Fruit fly (Drosophila melanogaster) whole organism, embryonic: ENCODE measurements around the gene Mlp84B.

Experiments used
- Aef1 ChIP-seq: fragments of 200-800 bp; sonication (Bioruptor generic); IDR thresholded peaks from 3 replicates; pipeline ENCODE4 v1.3.6; 2022; ENCODE audit warnings: missing biosample characterization, missing genetic modification characterization
- Bdp1 ChIP-seq: fragments of 200-800 bp; sonication (Bioruptor generic); optimal IDR thresholded peaks from 3 replicates; lab custom pipeline; 2016; ENCODE audit warnings: missing biosample characterization, missing genetic modification characterization
- CG12155 ChIP-seq: fragments of 200-800 bp; sonication (Bioruptor generic); optimal IDR thresholded peaks from 3 replicates; lab custom pipeline; 2016; ENCODE audit warnings: missing biosample characterization, missing genetic modification characterization
- CG12769 ChIP-seq: fragments of 200-800 bp; sonication (Bioruptor generic); optimal IDR thresholded peaks from 2 replicates; lab custom pipeline; 2019; ENCODE audit warnings: missing biosample characterization, mild to moderate bottlenecking, missing genetic modification characterization, moderate library complexity
- CG13123 ChIP-seq: fragments of 200-800 bp; sonication (Bioruptor generic); optimal IDR thresholded peaks from 2 replicates; lab custom pipeline; 2016; ENCODE audit warnings: missing biosample characterization, missing genetic modification characterization
- CG13287 ChIP-seq: fragments of 200-800 bp; sonication (Bioruptor generic); IDR thresholded peaks from 2 replicates; pipeline ENCODE4 v1.3.6; 2022; ENCODE audit warnings: missing biosample characterization, missing genetic modification characterization; ENCODE audit not compliant: partially characterized antibody
- CG14710 ChIP-seq: fragments of 200-800 bp; sonication (Bioruptor generic); optimal IDR thresholded peaks from 3 replicates; lab custom pipeline; 2019; ENCODE audit warnings: missing biosample characterization, mild to moderate bottlenecking, missing genetic modification characterization, moderate library complexity
- CG14860 ChIP-seq: fragments of 200-800 bp; sonication (Bioruptor generic); IDR thresholded peaks from 3 replicates; pipeline ENCODE4 v1.3.6; 2022; ENCODE audit warnings: missing biosample characterization, missing genetic modification characterization; ENCODE audit not compliant: partially characterized antibody
- CG15269 ChIP-seq: fragments of 200-800 bp; sonication (Bioruptor generic); optimal IDR thresholded peaks from 2 replicates; lab custom pipeline; 2018; ENCODE audit warnings: missing biosample characterization, mild to moderate bottlenecking, missing genetic modification characterization, moderate library complexity
- CG15601 ChIP-seq: fragments of 200-800 bp; sonication (Bioruptor generic); optimal IDR thresholded peaks from 3 replicates; lab custom pipeline; 2019; ENCODE audit warnings: missing biosample characterization, mild to moderate bottlenecking, missing genetic modification characterization, moderate library complexity
- CG16815 ChIP-seq: fragments of 200-800 bp; sonication (Bioruptor generic); optimal IDR thresholded peaks from 3 replicates; lab custom pipeline; 2017; ENCODE audit warnings: missing biosample characterization, mild to moderate bottlenecking, missing genetic modification characterization
- CG17568 ChIP-seq: fragments of 200-800 bp; sonication (Bioruptor generic); optimal IDR thresholded peaks from 2 replicates; lab custom pipeline; 2018; ENCODE audit warnings: missing biosample characterization, mild to moderate bottlenecking, missing genetic modification characterization, moderate library complexity
- CG2712 ChIP-seq: fragments of 200-800 bp; optimal IDR thresholded peaks from 3 replicates; lab custom pipeline; 2019; ENCODE audit warnings: missing biosample characterization, mild to moderate bottlenecking, missing genetic modification characterization, moderate library complexity
- CG3726 ChIP-seq: fragments of 200-800 bp; sonication (Bioruptor generic); IDR thresholded peaks from 3 replicates; pipeline ENCODE4, ENCODE4 v1.3.6; 2022; ENCODE audit warnings: missing biosample characterization, missing genetic modification characterization
- CG42726 ChIP-seq: fragments of 200-800 bp; sonication (Bioruptor generic); IDR thresholded peaks from 2 replicates; pipeline ENCODE4 v1.3.6; 2022; ENCODE audit warnings: missing biosample characterization, missing genetic modification characterization; ENCODE audit not compliant: partially characterized antibody
- CG6272 ChIP-seq: fragments of 200-800 bp; sonication (Bioruptor generic); IDR thresholded peaks from 2 replicates; pipeline ENCODE4 v1.3.6; 2022; ENCODE audit warnings: missing biosample characterization, missing genetic modification characterization
- CG6791 ChIP-seq: fragments of 200-800 bp; sonication (Bioruptor generic); IDR thresholded peaks from 3 replicates; pipeline ENCODE4 v1.3.6; 2022; ENCODE audit warnings: missing biosample characterization, missing genetic modification characterization; ENCODE audit not compliant: partially characterized antibody
- CG9437 ChIP-seq: fragments of 200-800 bp; sonication (Bioruptor generic); optimal IDR thresholded peaks from 2 replicates; lab custom pipeline; 2018; ENCODE audit warnings: missing biosample characterization, mild to moderate bottlenecking, missing genetic modification characterization
- Dll ChIP-seq: fragments of 200-800 bp; sonication (Bioruptor generic); IDR thresholded peaks from 4 replicates; pipeline ENCODE4 v1.3.6; 2022; ENCODE audit warnings: missing biosample characterization, missing genetic modification characterization; ENCODE audit not compliant: partially characterized antibody
- Dp ChIP-seq: fragments of 200-800 bp; sonication (Bioruptor generic); optimal IDR thresholded peaks from 2 replicates; lab custom pipeline; 2018; ENCODE audit warnings: missing biosample characterization, mild to moderate bottlenecking, missing genetic modification characterization, moderate library complexity
- Gug ChIP-seq: fragments of 200-800 bp; sonication (Bioruptor generic); IDR thresholded peaks from 4 replicates; pipeline ENCODE4 v1.3.6; 2022; ENCODE audit warnings: missing biosample characterization, missing genetic modification characterization
- HLH3B ChIP-seq: fragments of 200-800 bp; sonication (Bioruptor generic); IDR thresholded peaks from 2 replicates; pipeline ENCODE4 v1.3.6; 2022; ENCODE audit warnings: missing biosample characterization, missing genetic modification characterization
- MTF-1 ChIP-seq: fragments of 200-800 bp; sonication (Bioruptor generic); optimal IDR thresholded peaks from 2 replicates; lab custom pipeline; 2018; ENCODE audit warnings: missing biosample characterization, mild to moderate bottlenecking, missing genetic modification characterization, borderline replicate concordance
- Myb ChIP-seq: fragments of 200-800 bp; sonication (Bioruptor generic); optimal IDR thresholded peaks from 2 replicates; lab custom pipeline; 2016; ENCODE audit warnings: missing biosample characterization, missing genetic modification characterization
- Nf-YC ChIP-seq: fragments of 200-800 bp; optimal IDR thresholded peaks from 3 replicates; lab custom pipeline; 2019; ENCODE audit warnings: missing biosample characterization, mild to moderate bottlenecking, missing genetic modification characterization, moderate library complexity
- Scr ChIP-seq: fragments of 200-800 bp; sonication (Bioruptor generic); IDR thresholded peaks from 2 replicates; pipeline ENCODE4 v1.3.6; 2022; ENCODE audit warnings: missing biosample characterization, missing genetic modification characterization; ENCODE audit not compliant: partially characterized antibody
- Ssrp ChIP-seq: fragments of 200-800 bp; sonication (Bioruptor generic); optimal IDR thresholded peaks from 2 replicates; lab custom pipeline; 2018; ENCODE audit warnings: missing biosample characterization, mild to moderate bottlenecking, missing genetic modification characterization, moderate library complexity
- Stat92E ChIP-seq, 3 experiments: fragments of >200 bp in 2 of 3; fragments of 200-800 bp in 1 of 3; sonication (Bioruptor generic) in 1 of 3; optimal IDR thresholded peaks; 2 replicates each; lab custom pipeline; 2017 to 2019; ENCODE audit warnings: missing biosample characterization in 3 of 3, missing genetic modification characterization in 3 of 3, mild to moderate bottlenecking in 1 of 3, moderate library complexity in 1 of 3
- YL-1 ChIP-seq: fragments of 200-800 bp; sonication (Bioruptor generic); optimal IDR thresholded peaks from 3 replicates; lab custom pipeline; 2017; ENCODE audit warnings: missing biosample characterization, mild to moderate bottlenecking, missing genetic modification characterization
- amos ChIP-seq: fragments of 200-800 bp; sonication (Bioruptor generic); IDR thresholded peaks from 2 replicates; pipeline ENCODE4 v1.3.6; 2022; ENCODE audit warnings: missing biosample characterization, missing genetic modification characterization; ENCODE audit not compliant: partially characterized antibody
- ato ChIP-seq: fragments of 200-800 bp; sonication (Bioruptor generic); IDR thresholded peaks from 2 replicates; pipeline ENCODE4 v1.3.6; 2022; ENCODE audit warnings: missing biosample characterization, missing genetic modification characterization; ENCODE audit not compliant: partially characterized antibody
- ci ChIP-seq: fragments of 200-800 bp; sonication (Bioruptor generic); IDR thresholded peaks from 3 replicates; pipeline ENCODE4 v1.3.6; 2022; ENCODE audit warnings: missing biosample characterization, missing genetic modification characterization
- ems ChIP-seq: fragments of 200-800 bp; sonication (Bioruptor generic); optimal IDR thresholded peaks from 3 replicates; lab custom pipeline; 2016; ENCODE audit warnings: missing biosample characterization, missing genetic modification characterization
- fru ChIP-seq: fragments of >200 bp; optimal IDR thresholded peaks from 2 replicates; lab custom pipeline; 2017
- grn ChIP-seq: fragments of 200-800 bp; sonication (Bioruptor generic); optimal IDR thresholded peaks from 3 replicates; lab custom pipeline; 2017; ENCODE audit warnings: missing biosample characterization, missing genetic modification characterization
- hbn ChIP-seq: fragments of 200-800 bp; sonication (Bioruptor generic); IDR thresholded peaks from 2 replicates; pipeline ENCODE4 v1.3.6; 2022; ENCODE audit warnings: missing biosample characterization, missing genetic modification characterization; ENCODE audit not compliant: partially characterized antibody
- hkb ChIP-seq, 2 experiments: fragments of 200-800 bp in 1 of 2; fragments of >200 bp in 1 of 2; sonication (Bioruptor generic) in 1 of 2; IDR thresholded peaks in 1 of 2; optimal IDR thresholded peaks in 1 of 2; 2 replicates each; pipeline versions ENCODE4 v1.3.6 to Lab custom; 2017 to 2022; ENCODE audit warnings: missing biosample characterization in 1 of 2, missing genetic modification characterization in 1 of 2
- inv ChIP-seq: fragments of 200-800 bp; sonication (Bioruptor generic); IDR thresholded peaks from 2 replicates; pipeline ENCODE4 v1.3.6; 2022; ENCODE audit warnings: missing biosample characterization, missing genetic modification characterization; ENCODE audit not compliant: partially characterized antibody
- luna ChIP-seq: fragments of 200-800 bp; sonication (Bioruptor generic); optimal IDR thresholded peaks from 2 replicates; lab custom pipeline; 2016; ENCODE audit warnings: missing biosample characterization, missing genetic modification characterization
- mirr ChIP-seq: fragments of 200-800 bp; sonication (Bioruptor generic); optimal IDR thresholded peaks from 3 replicates; lab custom pipeline; 2018; ENCODE audit warnings: missing biosample characterization, mild to moderate bottlenecking, missing genetic modification characterization
- pho ChIP-seq: fragments of 200-800 bp; sonication (Bioruptor generic); optimal IDR thresholded peaks from 2 replicates; lab custom pipeline; 2016; ENCODE audit warnings: missing biosample characterization, missing genetic modification characterization
- pros ChIP-seq: fragments of 200-800 bp; sonication (Bioruptor generic); optimal IDR thresholded peaks from 3 replicates; lab custom pipeline; 2019; ENCODE audit warnings: missing biosample characterization, mild to moderate bottlenecking, missing genetic modification characterization, moderate library complexity
- sd ChIP-seq: fragments of 200-800 bp; sonication (Bioruptor generic); optimal IDR thresholded peaks from 3 replicates; lab custom pipeline; 2018; ENCODE audit warnings: missing biosample characterization, mild to moderate bottlenecking, missing genetic modification characterization, moderate library complexity
- sna ChIP-seq: fragments of 200-800 bp; sonication (Bioruptor generic); IDR thresholded peaks from 2 replicates; pipeline ENCODE4 v1.3.6; 2022; ENCODE audit warnings: missing biosample characterization, missing genetic modification characterization; ENCODE audit not compliant: partially characterized antibody
- tna ChIP-seq: fragments of 200-800 bp; sonication (Bioruptor generic); IDR thresholded peaks from 2 replicates; pipeline ENCODE4 v1.3.6; 2022; ENCODE audit warnings: missing biosample characterization, missing genetic modification characterization; ENCODE audit not compliant: partially characterized antibody
- unc-4 ChIP-seq: fragments of 200-800 bp; sonication (Bioruptor generic); IDR thresholded peaks from 2 replicates; pipeline ENCODE4 v1.3.6; 2022; ENCODE audit warnings: missing biosample characterization, missing genetic modification characterization; ENCODE audit not compliant: partially characterized antibody
- zf30C ChIP-seq: fragments of 200-800 bp; sonication (Bioruptor generic); optimal IDR thresholded peaks from 3 replicates; lab custom pipeline; 2018; ENCODE audit warnings: missing biosample characterization, mild to moderate bottlenecking, missing genetic modification characterization

Gene Mlp84B

DNA sequence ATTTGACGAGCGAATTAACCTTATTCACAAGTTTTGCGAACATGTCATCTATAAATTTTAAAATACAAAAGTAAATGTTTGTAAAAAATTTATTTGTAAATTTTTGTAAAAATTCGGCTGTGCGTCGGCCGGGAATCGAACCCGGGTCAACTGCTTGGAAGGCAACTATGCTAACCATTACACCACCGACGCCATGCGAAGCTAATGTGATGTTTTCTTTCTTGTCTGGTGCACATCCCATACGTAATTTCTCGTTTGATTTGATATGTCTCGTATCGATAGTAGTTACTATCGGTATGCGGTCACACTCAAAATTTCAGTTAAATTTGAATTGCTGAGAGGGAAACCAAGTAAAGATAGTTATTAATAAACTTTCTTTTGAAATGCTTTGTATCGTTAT lies 13.3 kb upstream of the Mlp84B start (continued):
- TF ChIP-seq Ssrp, result no peak
- TF ChIP-seq CG9437 (GFP tag; lab: Kevin White, UChicago), result peak; percentile 48
- peak; percentile 97 for TF ChIP-seq Myb
- TF ChIP-seq CG14710 (tag; lab: Kevin White, UChicago), result peak; percentile 17
- TF ChIP-seq CG3726 (GFP tag; lab: Robert Waterston, UW), result no peak
- TF ChIP-seq ci (GFP tag; lab: Robert Waterston, UW), result peak; percentile 55; the same call in 1 of the 3 replicates
- TF ChIP-seq luna (GFP tag; lab: Kevin White, UChicago), result no peak
- TF ChIP-seq CG17568 (GFP tag; lab: Kevin White, UChicago), result no peak
- TF ChIP-seq CG13287, result peak; percentile 96
- no peak for TF ChIP-seq sd (tag; lab: Kevin White, UChicago)
- TF ChIP-seq YL-1, result no peak
- TF ChIP-seq fru (lab: Kevin White, UChicago), result no peak
- no peak for TF ChIP-seq ems (GFP tag; lab: Kevin White, UChicago)
- peak in 1 of 3 experiments; percentile 63 for TF ChIP-seq Stat92E (GFP tag; optimal IDR thresholded peaks at IDR 0.05; lab: Kevin White, UChicago)
- TF ChIP-seq MTF-1 (GFP tag; lab: Kevin White, UChicago), result no peak
- TF ChIP-seq CG2712 (tag; lab: Kevin White, UChicago), result peak; percentile 32
- peak; percentile 76 for TF ChIP-seq inv
- no peak for TF ChIP-seq CG13123 (GFP tag; lab: Kevin White, UChicago)
- peak; percentile 92 for TF ChIP-seq hbn (GFP tag; lab: Robert Waterston, UW)
- peak; percentile 90 for TF ChIP-seq Scr (GFP tag; lab: Robert Waterston, UW)
- TF ChIP-seq Gug (GFP tag; lab: Robert Waterston, UW), result peak; percentile 41; the same call in 2 of the 4 replicates
- TF ChIP-seq pros, result no peak
- TF ChIP-seq Aef1 (GFP tag; lab: Robert Waterston, UW), result no peak
- peak; percentile 93 for TF ChIP-seq ato
- peak; percentile 94 for TF ChIP-seq unc-4 (GFP tag; lab: Robert Waterston, UW)
- TF ChIP-seq HLH3B (GFP tag; lab: Robert Waterston, UW), result 0 out of 2 replicates have a peak, but pooled peaks have one; percentile 10
- TF ChIP-seq Dp (GFP tag; lab: Kevin White, UChicago), result peak; percentile 81

DNA sequence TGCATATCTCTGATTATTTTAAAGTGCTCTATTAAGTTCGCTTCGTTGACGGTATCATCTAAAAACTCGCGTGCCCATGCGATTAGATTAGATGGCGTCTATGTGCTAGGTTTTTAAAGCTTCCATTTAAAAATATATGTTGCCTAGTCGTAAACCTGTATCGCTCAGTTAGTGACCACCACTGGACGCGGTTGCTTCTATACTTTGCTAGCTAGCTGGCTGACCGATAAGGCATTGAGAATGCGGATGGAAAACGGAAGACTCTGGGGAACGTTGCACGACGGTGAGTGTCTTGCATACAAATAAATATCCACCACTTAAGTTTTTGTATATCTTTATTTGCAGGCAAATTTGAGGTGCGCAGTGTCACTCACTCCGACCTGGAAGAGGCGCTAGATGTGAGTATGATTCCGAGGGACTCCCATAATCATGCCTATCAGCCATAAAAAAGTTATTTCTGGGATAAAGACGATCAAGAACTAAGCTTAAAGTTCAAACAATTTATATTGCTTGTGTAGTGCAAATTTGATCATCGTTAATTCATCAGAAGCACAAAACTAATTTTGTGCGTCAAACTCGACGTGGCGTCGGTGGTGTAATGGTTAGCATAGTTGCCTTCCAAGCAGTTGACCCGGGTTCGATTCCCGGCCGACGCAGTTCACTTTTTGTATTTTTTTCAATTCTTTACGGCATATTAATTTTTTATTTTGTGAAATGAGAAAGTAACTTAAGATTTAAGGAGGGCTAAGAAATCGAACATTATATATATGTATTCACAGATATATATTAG lies 11.9 kb upstream of the Mlp84B start, which contains the start of gene CG31248:
Gene CG31248, plus strand, starts transcription at position 41 of the 790 bp plus-strand sequence.
- TF ChIP-seq hkb (optimal IDR thresholded peaks at IDR 0.05; lab: Kevin White, UChicago), result no peak
- peak; percentile 25; the same call in 1 of the 2 replicates for TF ChIP-seq hkb (GFP tag; IDR thresholded peaks at IDR 0.05; lab: Robert Waterston, UW)
- no peak for TF ChIP-seq CG15269 (tag; lab: Kevin White, UChicago)
- no peak for TF ChIP-seq CG12155 (GFP tag; lab: Kevin White, UChicago)
- TF ChIP-seq CG15601 (tag; lab: Kevin White, UChicago), result no peak
- TF ChIP-seq CG16815, result no peak
- TF ChIP-seq CG6791 (GFP tag; lab: Robert Waterston, UW), result peak; percentile 83
- peak; percentile 99 for TF ChIP-seq Bdp1 (GFP tag; lab: Kevin White, UChicago)
- peak; percentile 28 for TF ChIP-seq mirr (GFP tag; lab: Kevin White, UChicago)
- TF ChIP-seq CG14860 (GFP tag; lab: Robert Waterston, UW), result peak; percentile 80
- TF ChIP-seq sna (GFP tag; lab: Robert Waterston, UW), result peak; percentile 33; the same call in 1 of the 2 replicates
- TF ChIP-seq CG6272 (GFP tag; lab: Robert Waterston, UW), result no peak
- TF ChIP-seq CG42726, result peak; percentile 77
- TF ChIP-seq tna (GFP tag; lab: Robert Waterston, UW), result peak; percentile 80
- peak; percentile 83 for TF ChIP-seq grn (GFP tag; lab: Kevin White, UChicago)
- peak; percentile 3 for TF ChIP-seq pho (GFP tag; lab: Kevin White, UChicago)
- TF ChIP-seq Dll (GFP tag; lab: Robert Waterston, UW), result peak; percentile 57; the same call in 2 of the 4 replicates
- peak; percentile 22 for TF ChIP-seq CG12769
- peak; percentile 78 for TF ChIP-seq amos (GFP tag; lab: Robert Waterston, UW)
- peak; percentile 36 for TF ChIP-seq Nf-YC (tag; lab: Kevin White, UChicago)
- TF ChIP-seq zf30C, result no peak
